Fruit fly (Drosophila melanogaster): ENCODE data around the gene Hers.
A peak's percentile ranks its signal among the peaks of the same experiment; 100 is the strongest.

Hers gene

DNA sequence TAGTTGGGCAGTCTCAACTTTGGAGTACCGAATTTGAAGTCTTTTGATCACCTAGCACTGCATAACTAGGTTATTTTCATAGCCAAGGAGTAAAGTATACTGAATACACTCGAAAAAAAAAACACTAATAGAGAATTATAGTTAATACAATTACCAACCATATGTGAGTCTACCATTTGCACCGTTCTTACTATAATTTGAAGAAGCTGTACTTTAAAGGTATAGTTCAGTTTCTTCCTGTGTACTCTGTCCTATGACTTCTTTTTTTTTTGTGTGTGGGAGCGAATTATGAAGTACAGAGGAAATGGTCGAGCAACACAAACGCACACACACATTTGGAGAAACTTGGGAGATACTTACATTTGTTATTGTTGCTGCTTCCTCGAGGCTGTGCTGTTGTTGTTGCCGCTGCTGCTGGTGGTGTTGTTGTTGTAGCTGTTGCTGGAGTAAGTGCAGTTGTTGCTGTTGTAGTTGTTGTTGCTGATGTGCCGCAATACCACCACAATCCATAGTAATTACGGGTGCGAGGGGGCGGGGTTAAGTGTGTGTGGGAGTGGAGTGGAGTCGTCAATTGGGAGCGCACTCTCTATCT lies 15.3 kb upstream of the Hers start (continued):
- peak; percentile 55 for TF ChIP-seq CG18011 (GFP tag; optimal IDR thresholded peaks at IDR 0.05)
- TF ChIP-seq ac (GFP tag; optimal IDR thresholded peaks at IDR 0.05): peak; percentile 90
- peak; percentile 93 for TF ChIP-seq Atf-2 (GFP tag; optimal IDR thresholded peaks at IDR 0.05)
- TF ChIP-seq HmgD (GFP tag; optimal IDR thresholded peaks at IDR 0.05): peak; percentile 64
- peak; percentile 84 for TF ChIP-seq wor (GFP tag; IDR thresholded peaks at IDR 0.05)
- peak; percentile 86 for TF ChIP-seq CG6689 (GFP tag; IDR thresholded peaks at IDR 0.05)
- peak; percentile 95 for TF ChIP-seq zf30C (GFP tag; optimal IDR thresholded peaks at IDR 0.05)
- TF ChIP-seq YL-1 (GFP tag; optimal IDR thresholded peaks at IDR 0.05): peak; percentile 54
- peak; percentile 49 for TF ChIP-seq NFAT (GFP tag; IDR thresholded peaks at IDR 0.05)
- peak; percentile 93 for TF ChIP-seq CG7839 (tag; optimal IDR thresholded peaks at IDR 0.05)
- TF ChIP-seq CG13894 (tag; optimal IDR thresholded peaks at IDR 0.05): no peak
- TF ChIP-seq Dip2 (GFP tag; IDR thresholded peaks at IDR 0.05): no peak
- peak; percentile 71 for TF ChIP-seq fd64A (GFP tag; optimal IDR thresholded peaks at IDR 0.05)
- peak; percentile 89 for TF ChIP-seq CG3407 (GFP tag; optimal IDR thresholded peaks at IDR 0.05)
- TF ChIP-seq CG14860 (GFP tag; IDR thresholded peaks at IDR 0.05; ENCODE audit: partially characterized antibody): no peak
- TF ChIP-seq CG15269 (tag; optimal IDR thresholded peaks at IDR 0.05): peak; percentile 84
- peak; percentile 18 for TF ChIP-seq sd (tag; optimal IDR thresholded peaks at IDR 0.05)
- TF ChIP-seq CG2678 (tag; optimal IDR thresholded peaks at IDR 0.05): peak; percentile 90
- TF ChIP-seq TFAM (GFP tag; optimal IDR thresholded peaks at IDR 0.05): peak; percentile 67
- TF ChIP-seq CG12391 (tag; optimal IDR thresholded peaks at IDR 0.05): peak; percentile 94
- TF ChIP-seq Trl (optimal IDR thresholded peaks at IDR 0.05): no peak
- TF ChIP-seq Trl (GFP tag; optimal IDR thresholded peaks at IDR 0.05): peak; percentile 89
- peak; percentile 88 for TF ChIP-seq CG15601 (tag; optimal IDR thresholded peaks at IDR 0.05)
- TF ChIP-seq CG1529 (GFP tag; optimal IDR thresholded peaks at IDR 0.05): peak; percentile 88
- peak; percentile 95 for TF ChIP-seq Xbp1 (GFP tag; optimal IDR thresholded peaks at IDR 0.05)
- peak; percentile 94 for TF ChIP-seq CG8388 (GFP tag; optimal IDR thresholded peaks at IDR 0.05)
- TF ChIP-seq H2.0 (GFP tag; IDR thresholded peaks at IDR 0.05): peak; percentile 85
- peak; percentile 65 for TF ChIP-seq cwo (GFP tag; optimal IDR thresholded peaks at IDR 0.05)
- peak in 1 of 3 experiments; percentile 95 for TF ChIP-seq lola (GFP tag; optimal IDR thresholded peaks at IDR 0.05)
- TF ChIP-seq CG18764 (GFP tag; optimal IDR thresholded peaks at IDR 0.05): peak; percentile 86
- no peak for TF ChIP-seq CG10543 (GFP tag; optimal IDR thresholded peaks at IDR 0.05)
- peak; percentile 86 for TF ChIP-seq Ptx1 (GFP tag; IDR thresholded peaks at IDR 0.05)
- peak; percentile 40 for TF ChIP-seq grn (GFP tag; optimal IDR thresholded peaks at IDR 0.05)
- no peak for TF ChIP-seq hth (optimal IDR thresholded peaks at IDR 0.05)
- TF ChIP-seq Dad (GFP tag; optimal IDR thresholded peaks at IDR 0.05): peak; percentile 80
- TF ChIP-seq Opbp (GFP tag; IDR thresholded peaks at IDR 0.05; ENCODE audit: partially characterized antibody): no peak
- TF ChIP-seq CG43689 (GFP tag; IDR thresholded peaks at IDR 0.05): peak; percentile 55; the same call in 1 of the 2 replicates
- peak; percentile 82 for TF ChIP-seq Elba2 (GFP tag; optimal IDR thresholded peaks at IDR 0.05)
- peak; percentile 78 to 97 for TF ChIP-seq bsh (GFP tag; optimal IDR thresholded peaks at IDR 0.05)
- no peak for TF ChIP-seq Dp (GFP tag; optimal IDR thresholded peaks at IDR 0.05)
- TF ChIP-seq gce (GFP tag; IDR thresholded peaks at IDR 0.05): peak; percentile 77
- peak; percentile 66 for TF ChIP-seq emc (GFP tag; optimal IDR thresholded peaks at IDR 0.05)
- TF ChIP-seq CG11085 (GFP tag; IDR thresholded peaks at IDR 0.05): peak; percentile 44; the same call in 1 of the 2 replicates
- TF ChIP-seq Kr (GFP tag; optimal IDR thresholded peaks at IDR 0.05): peak; percentile 74
- peak; percentile 78 for TF ChIP-seq Dek (tag; optimal IDR thresholded peaks at IDR 0.05)
- peak; percentile 42 for TF ChIP-seq CG4282 (GFP tag; optimal IDR thresholded peaks at IDR 0.05)
- peak; percentile 94 for TF ChIP-seq CG9727 (GFP tag; optimal IDR thresholded peaks at IDR 0.05)
- no peak for TF ChIP-seq CG6791 (GFP tag; IDR thresholded peaks at IDR 0.05; ENCODE audit: partially characterized antibody)
- peak; percentile 82 for TF ChIP-seq CG10565 (GFP tag; optimal IDR thresholded peaks at IDR 0.05)
- TF ChIP-seq CG13123 (GFP tag; optimal IDR thresholded peaks at IDR 0.05): peak; percentile 78
